Worm (Caenorhabditis elegans) whole organism, late embryonic: ENCODE measurements around the gene nlp-52.

Experiments used
- C38D4.7 ChIP-seq: fragments of 200-800 bp; sonication (Bioruptor generic); optimal IDR thresholded peaks from 2 replicates; lab custom pipeline; 2018; ENCODE audit warnings: mild to moderate bottlenecking, missing genetic modification characterization, moderate library complexity, missing compliant biosample characterization
- K09A11.1 ChIP-seq: sonication (generic microtip); optimal IDR thresholded peaks from 2 replicates; lab custom pipeline; 2017; ENCODE audit warnings: antibody characterized with exemption, mild to moderate bottlenecking, missing genetic modification characterization, missing compliant biosample characterization; ENCODE audit not compliant: insufficient read depth
- T23F11.4 ChIP-seq: fragments of 200-800 bp; sonication (Bioruptor generic); optimal IDR thresholded peaks from 2 replicates; lab custom pipeline; 2018; ENCODE audit warnings: mild to moderate bottlenecking, missing genetic modification characterization, missing compliant biosample characterization
- Y22D7AL.16 ChIP-seq: sonication (generic microtip); optimal IDR thresholded peaks from 2 replicates; lab custom pipeline; 2016; ENCODE audit warnings: missing genetic modification characterization, missing compliant biosample characterization
- ahr-1 ChIP-seq: sonication (generic microtip); optimal IDR thresholded peaks from 2 replicates; lab custom pipeline; 2016; ENCODE audit warnings: missing genetic modification characterization, missing compliant biosample characterization
- ama-1 ChIP-seq: fragments of 150-350 bp; optimal IDR thresholded peaks from 2 replicates; lab custom pipeline; 2014
- ceh-14 ChIP-seq: sonication (generic microtip); optimal IDR thresholded peaks from 2 replicates; lab custom pipeline; 2016; ENCODE audit warnings: missing genotype, missing genetic modification characterization, missing compliant biosample characterization
- ceh-18 ChIP-seq: sonication (generic microtip); optimal IDR thresholded peaks from 2 replicates; lab custom pipeline; 2016; ENCODE audit warnings: missing genetic modification characterization, missing compliant biosample characterization
- ceh-19 ChIP-seq: fragments of 200-800 bp; sonication (Bioruptor generic); optimal IDR thresholded peaks from 2 replicates; lab custom pipeline; 2018; ENCODE audit warnings: mild to moderate bottlenecking, missing genetic modification characterization, missing compliant biosample characterization
- ceh-2 ChIP-seq: sonication (generic microtip); optimal IDR thresholded peaks from 2 replicates; lab custom pipeline; 2016; ENCODE audit warnings: missing genotype, missing genetic modification characterization, missing compliant biosample characterization
- ceh-30 ChIP-seq: fragments of 150-350 bp; optimal IDR thresholded peaks from 2 replicates; lab custom pipeline; 2014; ENCODE audit warnings: missing biosample characterization, missing genetic modification characterization
- ceh-31 ChIP-seq: sonication (generic microtip); optimal IDR thresholded peaks from 2 replicates; lab custom pipeline; 2016; ENCODE audit warnings: missing genetic modification characterization, missing compliant biosample characterization
- ceh-45 ChIP-seq: fragments of 200-800 bp; sonication (Bioruptor generic); IDR thresholded peaks from 2 replicates; pipeline ENCODE4 v1.3.6; 2022; ENCODE audit warnings: missing genetic modification reagents, missing genetic modification characterization, missing compliant biosample characterization
- ceh-48 ChIP-seq: sonication (generic microtip); optimal IDR thresholded peaks from 2 replicates; lab custom pipeline; 2016; ENCODE audit warnings: missing genetic modification characterization, inconsistent platforms, missing compliant biosample characterization
- ceh-9 ChIP-seq: sonication (generic microtip); optimal IDR thresholded peaks from 2 replicates; lab custom pipeline; 2016; ENCODE audit warnings: mild to moderate bottlenecking, missing genetic modification characterization, inconsistent platforms, missing compliant biosample characterization
- che-1 ChIP-seq: sonication (generic microtip); optimal IDR thresholded peaks from 2 replicates; lab custom pipeline; 2016; ENCODE audit warnings: mild to moderate bottlenecking, missing genetic modification characterization, missing compliant biosample characterization
- dve-1 ChIP-seq: sonication (generic microtip); optimal IDR thresholded peaks from 2 replicates; lab custom pipeline; 2017; ENCODE audit warnings: antibody characterized with exemption, mild to moderate bottlenecking, missing genetic modification characterization, missing compliant biosample characterization
- elt-2 ChIP-seq: sonication (generic microtip); optimal IDR thresholded peaks from 2 replicates; lab custom pipeline; 2016; ENCODE audit warnings: missing genetic modification reagents, missing genetic modification characterization, missing compliant biosample characterization
- elt-4 ChIP-seq: sonication (generic microtip); optimal IDR thresholded peaks from 2 replicates; lab custom pipeline; 2016; ENCODE audit warnings: missing genetic modification characterization, missing compliant biosample characterization
- ets-4 ChIP-seq: sonication (generic microtip); optimal IDR thresholded peaks from 2 replicates; lab custom pipeline; 2016; ENCODE audit warnings: missing genetic modification characterization, missing compliant biosample characterization
- fkh-6 ChIP-seq: sonication (generic microtip); optimal IDR thresholded peaks from 2 replicates; lab custom pipeline; 2016; ENCODE audit warnings: missing genetic modification characterization, missing compliant biosample characterization
- gmeb-2 ChIP-seq: sonication (generic microtip); optimal IDR thresholded peaks from 2 replicates; lab custom pipeline; 2016; ENCODE audit warnings: missing genetic modification characterization, inconsistent platforms, missing compliant biosample characterization
- hlh-13 ChIP-seq: fragments of 200-800 bp; sonication (Bioruptor generic); optimal IDR thresholded peaks from 2 replicates; lab custom pipeline; 2018; ENCODE audit warnings: mild to moderate bottlenecking, missing genetic modification characterization, missing compliant biosample characterization
- hlh-8 ChIP-seq: sonication (generic microtip); optimal IDR thresholded peaks from 2 replicates; lab custom pipeline; 2016; ENCODE audit warnings: missing genotype, missing genetic modification characterization, missing compliant biosample characterization
- lin-11 ChIP-seq: fragments of 200-800 bp; sonication (Bioruptor generic); optimal IDR thresholded peaks from 2 replicates; lab custom pipeline; 2018; ENCODE audit warnings: mild to moderate bottlenecking, missing genetic modification characterization, missing compliant biosample characterization
- madf-2 ChIP-seq: sonication (generic microtip); optimal IDR thresholded peaks from 2 replicates; lab custom pipeline; 2017; ENCODE audit warnings: missing genetic modification characterization, missing compliant biosample characterization
- nfya-1 ChIP-seq: sonication (generic microtip); optimal IDR thresholded peaks from 2 replicates; lab custom pipeline; 2017; ENCODE audit warnings: missing genetic modification characterization, mild to moderate bottlenecking, missing compliant biosample characterization, antibody characterized with exemption, moderate library complexity
- nhr-11 ChIP-seq: fragments of 150-350 bp; optimal IDR thresholded peaks from 2 replicates; lab custom pipeline; 2014; ENCODE audit warnings: missing biosample characterization, missing genetic modification characterization
- nhr-232 ChIP-seq: sonication (generic microtip); optimal IDR thresholded peaks from 2 replicates; lab custom pipeline; 2016; ENCODE audit warnings: missing genetic modification characterization, missing compliant biosample characterization
- npax-4 ChIP-seq: sonication (generic microtip); optimal IDR thresholded peaks from 2 replicates; lab custom pipeline; 2016; ENCODE audit warnings: missing genetic modification characterization, missing compliant biosample characterization
- odd-2 ChIP-seq: sonication (generic microtip); optimal IDR thresholded peaks from 2 replicates; lab custom pipeline; 2017; ENCODE audit warnings: antibody characterized with exemption, mild to moderate bottlenecking, missing genetic modification characterization, missing compliant biosample characterization
- ref-2 ChIP-seq: sonication (generic microtip); optimal IDR thresholded peaks from 2 replicates; lab custom pipeline; 2016; ENCODE audit warnings: missing genetic modification characterization, missing compliant biosample characterization
- sox-4 ChIP-seq: sonication (generic microtip); optimal IDR thresholded peaks from 2 replicates; lab custom pipeline; 2017; ENCODE audit warnings: mild to moderate bottlenecking, missing genetic modification characterization, inconsistent platforms, missing compliant biosample characterization
- tbx-7 ChIP-seq: sonication (generic microtip); optimal IDR thresholded peaks from 2 replicates; lab custom pipeline; 2016; ENCODE audit warnings: missing genotype, missing genetic modification characterization, missing compliant biosample characterization
- ttx-3 ChIP-seq: sonication (generic microtip); optimal IDR thresholded peaks from 2 replicates; lab custom pipeline; 2016; ENCODE audit warnings: missing genetic modification reagents, missing genetic modification characterization, missing compliant biosample characterization
- unc-42 ChIP-seq: sonication (generic microtip); optimal IDR thresholded peaks from 2 replicates; lab custom pipeline; 2016; ENCODE audit warnings: missing genotype, missing genetic modification characterization, missing compliant biosample characterization
- unc-55 ChIP-seq: sonication (generic microtip); optimal IDR thresholded peaks from 2 replicates; lab custom pipeline; 2017; ENCODE audit warnings: missing biosample characterization, missing genetic modification reagents, missing genetic modification characterization
- unc-86 ChIP-seq: sonication (generic microtip); optimal IDR thresholded peaks from 2 replicates; lab custom pipeline; 2016; ENCODE audit warnings: missing genetic modification characterization, missing compliant biosample characterization
- ztf-16 ChIP-seq: sonication (generic microtip); optimal IDR thresholded peaks from 2 replicates; lab custom pipeline; 2017; ENCODE audit warnings: missing genetic modification characterization, missing compliant biosample characterization

Gene nlp-52

DNA sequence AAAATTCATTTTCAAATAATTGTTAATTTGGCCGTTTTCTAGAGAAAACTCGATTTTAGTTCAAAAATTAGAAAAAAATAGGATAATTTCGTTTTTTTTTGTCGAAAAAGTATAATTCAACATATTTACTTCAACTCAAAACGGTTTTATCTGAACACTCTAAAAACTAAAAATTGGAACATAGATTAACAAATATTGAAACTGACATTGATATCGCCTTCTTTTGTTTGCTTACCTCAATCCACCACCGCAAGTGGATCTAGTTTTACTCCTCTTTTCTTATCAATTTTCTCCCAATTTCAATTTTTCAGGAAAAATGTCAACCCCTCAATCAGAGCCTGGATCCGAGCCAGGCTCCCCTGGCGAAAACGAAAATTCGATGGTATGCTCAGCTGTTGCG lies 3.3 kb downstream of the nlp-52 start, which contains the start of gene ptl-1:
ptl-1 (plus strand) TSS at position 301 of the 400 bp plus-strand sequence.
- no peak for TF ChIP-seq Y22D7AL.16 (tag; lab: Kevin White, UChicago)
- no peak for TF ChIP-seq lin-11 (tag; lab: Kevin White, UChicago)
- no peak for TF ChIP-seq npax-4 (tag; lab: Kevin White, UChicago)
- no peak for TF ChIP-seq unc-55 (GFP tag; lab: Kevin White, UChicago)
- TF ChIP-seq, all 69 proteins: peak for 0

ce11 chrIII:768528-768927 lies 7.0 kb downstream of the nlp-52 start:
- TF ChIP-seq nhr-232 (tag; lab: Kevin White, UChicago) (no peak), ahr-1 (no peak), T23F11.4 (no peak), sox-4 (tag; lab: Kevin White, UChicago) (no peak), dve-1 (tag; lab: Kevin White, UChicago) (no peak), ztf-16 (tag; lab: Kevin White, UChicago) (no peak), ets-4 (tag; lab: Kevin White, UChicago) (no peak), ceh-45 (GFP tag; lab: Robert Waterston, UW) (no peak), ref-2 (no peak), ceh-31 (tag; lab: Kevin White, UChicago) (no peak), madf-2 (tag; lab: Kevin White, UChicago) (no peak), ttx-3 (tag; lab: Kevin White, UChicago) (no peak)

DNA sequence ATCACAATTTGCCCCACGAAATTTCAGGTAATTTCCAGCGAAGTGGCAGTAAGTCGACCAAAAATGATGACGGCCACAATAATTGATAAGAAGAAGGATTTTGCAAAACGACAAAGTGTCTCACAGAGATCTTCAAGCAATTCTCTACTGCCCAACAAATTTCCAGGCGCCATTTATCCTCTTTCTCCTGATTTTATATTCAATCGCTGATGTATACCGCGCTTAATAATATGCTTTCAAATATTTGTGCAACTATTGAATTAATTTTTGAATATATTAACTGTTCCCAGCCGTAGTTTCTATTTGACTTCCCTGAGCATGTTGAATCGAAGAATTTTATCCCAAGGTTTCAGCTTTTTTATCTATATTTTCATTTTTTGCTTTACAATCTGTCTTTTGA lies 9.4 kb downstream of the nlp-52 start, which contains the start of gene tpst-2:
tpst-2 (plus strand) TSS at position 301 of the 400 bp plus-strand sequence.
- TF ChIP-seq che-1 (tag; lab: Kevin White, UChicago), result no peak
- no peak for TF ChIP-seq tbx-7 (tag; lab: Kevin White, UChicago)
- no peak for TF ChIP-seq fkh-6 (tag; lab: Kevin White, UChicago)
- no peak for TF ChIP-seq ceh-2
- no peak for TF ChIP-seq madf-2 (tag; lab: Kevin White, UChicago)
- no peak for TF ChIP-seq ceh-18 (tag; lab: Kevin White, UChicago)
- no peak for TF ChIP-seq gmeb-2 (tag; lab: Kevin White, UChicago)
- no peak for TF ChIP-seq C38D4.7

- peak; percentile 83 for TF ChIP-seq elt-2
- TF ChIP-seq ceh-48, result peak; percentile 3
- TF ChIP-seq ceh-14, result no peak
Measured at ce11 chrIII:772675-773074, 11.1 kb downstream of the nlp-52 start.

DNA sequence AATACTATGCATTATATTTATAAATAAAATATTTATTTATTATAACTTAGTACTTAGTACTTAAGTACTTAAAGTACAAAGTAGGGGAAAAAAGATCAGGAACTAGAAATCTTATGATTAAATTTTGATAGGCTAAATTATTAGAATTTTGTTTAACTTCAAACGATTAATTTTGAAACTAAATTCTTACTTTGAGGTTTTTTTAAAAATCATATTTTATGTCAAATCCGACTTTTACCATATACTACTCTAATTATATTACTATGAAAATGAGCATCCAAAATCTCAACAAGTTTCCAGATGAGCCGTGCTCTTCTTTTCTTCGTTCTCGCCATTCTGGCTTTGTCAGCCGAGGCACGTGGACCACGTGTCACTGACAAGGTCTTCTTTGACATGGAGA lies 11.5 kb downstream of the nlp-52 start, which contains the start of gene cyn-6:
cyn-6 (plus strand) TSS at position 301 of the 400 bp plus-strand sequence.
- TF ChIP-seq dve-1 (tag; lab: Kevin White, UChicago) (no peak), che-1 (tag; lab: Kevin White, UChicago) (no peak), C38D4.7 (no peak), madf-2 (tag; lab: Kevin White, UChicago) (no peak), elt-2 (no peak), ceh-30 (no peak), ets-4 (tag; lab: Kevin White, UChicago) (no peak), ama-1 (lab: Kevin White, UChicago) (no peak), nfya-1 (tag; lab: Kevin White, UChicago) (no peak), ceh-19 (GFP tag; lab: Kevin White, UChicago) (no peak), elt-4 (tag; lab: Kevin White, UChicago) (no peak), unc-86 (no peak), hlh-8 (tag; lab: Kevin White, UChicago) (no peak), hlh-13 (GFP tag; lab: Kevin White, UChicago) (no peak), ceh-9 (tag; lab: Kevin White, UChicago) (no peak), unc-42 (no peak), K09A11.1 (tag; lab: Kevin White, UChicago) (no peak), nhr-11 (tag; lab: Kevin White, UChicago) (no peak), odd-2 (no peak)
